Fruit fly (Drosophila melanogaster) whole organism, embryonic: ENCODE results near the gene sip3.

ENCODE experiments used
- Atf6 ChIP-seq: fragments of 200-800 bp; sonication (Bioruptor generic); IDR thresholded peaks from 2 replicates; pipeline ENCODE4 v1.3.6; 2022; ENCODE audit warnings: missing biosample characterization, missing genetic modification characterization
- CG11247 ChIP-seq: fragments of 200-800 bp; sonication (Bioruptor generic); IDR thresholded peaks from 2 replicates; pipeline ENCODE4 v1.3.6; 2022; ENCODE audit warnings: missing biosample characterization, missing genetic modification characterization
- CG11696 ChIP-seq: fragments of 200-800 bp; sonication (Bioruptor generic); IDR thresholded peaks from 2 replicates; pipeline ENCODE4 v1.3.6; 2022; ENCODE audit warnings: missing biosample characterization, missing genetic modification characterization
- CG12769 ChIP-seq: fragments of 200-800 bp; sonication (Bioruptor generic); optimal IDR thresholded peaks from 2 replicates; lab custom pipeline; 2019; ENCODE audit warnings: missing biosample characterization, mild to moderate bottlenecking, missing genetic modification characterization, moderate library complexity
- CG13287 ChIP-seq: fragments of 200-800 bp; sonication (Bioruptor generic); IDR thresholded peaks from 2 replicates; pipeline ENCODE4 v1.3.6; 2022; ENCODE audit warnings: missing biosample characterization, missing genetic modification characterization; ENCODE audit not compliant: partially characterized antibody
- CG17328 ChIP-seq: fragments of 200-800 bp; sonication (Bioruptor generic); IDR thresholded peaks from 2 replicates; pipeline ENCODE4 v1.3.6; 2022; ENCODE audit warnings: missing biosample characterization, missing genetic modification characterization
- CG17385 ChIP-seq: fragments of 200-800 bp; sonication (Bioruptor generic); optimal IDR thresholded peaks from 3 replicates; lab custom pipeline; 2018; ENCODE audit warnings: missing biosample characterization, mild to moderate bottlenecking, missing genetic modification characterization
- CG17912 ChIP-seq: fragments of 200-800 bp; sonication (Bioruptor generic); optimal IDR thresholded peaks from 2 replicates; lab custom pipeline; 2018; ENCODE audit warnings: missing biosample characterization, mild to moderate bottlenecking, missing genetic modification characterization
- CG2199 ChIP-seq: fragments of 200-800 bp; sonication (Bioruptor generic); IDR thresholded peaks from 3 replicates; pipeline ENCODE4 v1.3.6; 2022; ENCODE audit warnings: missing biosample characterization, missing genetic modification characterization
- CG30403 ChIP-seq: fragments of 200-800 bp; sonication (Bioruptor generic); optimal IDR thresholded peaks from 3 replicates; lab custom pipeline; 2016; ENCODE audit warnings: missing biosample characterization, missing genetic modification characterization
- CG3163 ChIP-seq: fragments of 200-800 bp; sonication (Bioruptor generic); optimal IDR thresholded peaks from 3 replicates; lab custom pipeline; 2016; ENCODE audit warnings: missing biosample characterization, missing genetic modification characterization
- CG34224 ChIP-seq: fragments of 200-800 bp; sonication (Bioruptor generic); IDR thresholded peaks from 3 replicates; pipeline ENCODE4 v1.3.6; 2022; ENCODE audit warnings: missing biosample characterization, missing genetic modification characterization; ENCODE audit not compliant: partially characterized antibody
- CG3838 ChIP-seq: fragments of 200-800 bp; sonication (Bioruptor generic); optimal IDR thresholded peaks from 3 replicates; lab custom pipeline; 2016; ENCODE audit warnings: missing biosample characterization, missing genetic modification characterization
- CG4360 ChIP-seq: fragments of 200-800 bp; sonication (Bioruptor generic); IDR thresholded peaks from 2 replicates; pipeline ENCODE4 v1.3.6; 2022; ENCODE audit warnings: missing biosample characterization, missing genetic modification characterization
- CG8290 ChIP-seq, 3 experiments: fragments of 200-800 bp; sonication (Bioruptor generic); optimal IDR thresholded peaks; 2 replicates each; lab custom pipeline; 2016 to 2019; ENCODE audit warnings: missing biosample characterization in 3 of 3, missing genetic modification characterization in 3 of 3, mild to moderate bottlenecking in 2 of 3, moderate library complexity in 1 of 3
- Dbx ChIP-seq: fragments of 200-800 bp; sonication (Bioruptor generic); IDR thresholded peaks from 3 replicates; pipeline ENCODE4 v1.3.6; 2022; ENCODE audit warnings: missing biosample characterization, missing genetic modification characterization
- Dip3 ChIP-seq: fragments of 200-800 bp; sonication (Bioruptor generic); optimal IDR thresholded peaks from 3 replicates; lab custom pipeline; 2016; ENCODE audit warnings: missing biosample characterization, missing genetic modification characterization
- Dll ChIP-seq: fragments of 200-800 bp; sonication (Bioruptor generic); IDR thresholded peaks from 4 replicates; pipeline ENCODE4 v1.3.6; 2022; ENCODE audit warnings: missing biosample characterization, missing genetic modification characterization; ENCODE audit not compliant: partially characterized antibody
- Jarid2 ChIP-seq: fragments of 200-800 bp; sonication (Bioruptor generic); optimal IDR thresholded peaks from 3 replicates; lab custom pipeline; 2017; ENCODE audit warnings: mild to moderate bottlenecking, missing biosample characterization, missing genetic modification reagents, missing genetic modification characterization
- Med ChIP-seq: fragments of 200-800 bp; sonication (Bioruptor generic); peaks from one replicate; lab custom pipeline; 2016; ENCODE audit warnings: missing biosample characterization, missing genetic modification characterization, mild to moderate bottlenecking, inconsistent platforms, moderate library complexity
- Nf-YA ChIP-seq: fragments of 200-800 bp; sonication (Bioruptor generic); IDR thresholded peaks from 2 replicates; pipeline ENCODE4 v1.3.6; 2022; ENCODE audit warnings: missing biosample characterization, missing genetic modification characterization
- Oaz ChIP-seq: fragments of 200-800 bp; sonication (Bioruptor generic); IDR thresholded peaks from 2 replicates; pipeline ENCODE4 v1.3.6; 2022; ENCODE audit warnings: missing biosample characterization, missing genetic modification characterization
- Scr ChIP-seq: fragments of 200-800 bp; sonication (Bioruptor generic); IDR thresholded peaks from 2 replicates; pipeline ENCODE4 v1.3.6; 2022; ENCODE audit warnings: missing biosample characterization, missing genetic modification characterization; ENCODE audit not compliant: partially characterized antibody
- Stat92E ChIP-seq, 3 experiments: fragments of >200 bp in 2 of 3; fragments of 200-800 bp in 1 of 3; sonication (Bioruptor generic) in 1 of 3; optimal IDR thresholded peaks; 2 replicates each; lab custom pipeline; 2017 to 2019; ENCODE audit warnings: missing biosample characterization in 3 of 3, missing genetic modification characterization in 3 of 3, mild to moderate bottlenecking in 1 of 3, moderate library complexity in 1 of 3
- Xbp1 ChIP-seq: fragments of 200-800 bp; sonication (Bioruptor generic); optimal IDR thresholded peaks from 3 replicates; lab custom pipeline; 2016; ENCODE audit warnings: missing biosample characterization, mild to moderate bottlenecking, missing genetic modification characterization
- bab2 ChIP-seq: fragments of 200-800 bp; sonication (Bioruptor generic); optimal IDR thresholded peaks from 2 replicates; lab custom pipeline; 2016; ENCODE audit warnings: missing biosample characterization, missing genetic modification characterization
- bbx ChIP-seq: fragments of 200-800 bp; sonication (Bioruptor generic); IDR thresholded peaks from 2 replicates; pipeline ENCODE4 v1.3.6; 2022; ENCODE audit warnings: missing biosample characterization, missing genetic modification characterization; ENCODE audit not compliant: partially characterized antibody
- caup ChIP-seq: fragments of 200-800 bp; sonication (Bioruptor generic); optimal IDR thresholded peaks from 3 replicates; lab custom pipeline; 2017; ENCODE audit warnings: missing biosample characterization, mild to moderate bottlenecking, missing genetic modification characterization, moderate library complexity; ENCODE audit not compliant: severe bottlenecking
- chm ChIP-seq: fragments of 200-800 bp; sonication (Bioruptor generic); IDR thresholded peaks from 2 replicates; pipeline ENCODE4 v1.3.6; 2022; ENCODE audit warnings: missing biosample characterization, missing genetic modification characterization
- dpn ChIP-seq, 2 experiments: fragments of 200-800 bp; sonication (Bioruptor generic); optimal IDR thresholded peaks; 3 replicates each; lab custom pipeline; 2016; ENCODE audit warnings: missing biosample characterization in 2 of 2, missing genetic modification characterization in 2 of 2
- dysf ChIP-seq: fragments of 200-800 bp; sonication (Bioruptor generic); IDR thresholded peaks from 3 replicates; pipeline ENCODE4 v1.3.6; 2022; ENCODE audit warnings: missing biosample characterization, missing genetic modification characterization
- gem ChIP-seq: fragments of 200-800 bp; sonication (Bioruptor generic); optimal IDR thresholded peaks from 2 replicates; lab custom pipeline; 2019; ENCODE audit warnings: missing biosample characterization, mild to moderate bottlenecking, missing genetic modification characterization, moderate library complexity
- h ChIP-seq: fragments of >200 bp; optimal IDR thresholded peaks from 2 replicates; lab custom pipeline; 2017
- hkb ChIP-seq, 2 experiments: fragments of 200-800 bp in 1 of 2; fragments of >200 bp in 1 of 2; sonication (Bioruptor generic) in 1 of 2; IDR thresholded peaks in 1 of 2; optimal IDR thresholded peaks in 1 of 2; 2 replicates each; pipeline versions ENCODE4 v1.3.6 to Lab custom; 2017 to 2022; ENCODE audit warnings: missing biosample characterization in 1 of 2, missing genetic modification characterization in 1 of 2
- ind ChIP-seq: fragments of 200-800 bp; sonication (Bioruptor generic); optimal IDR thresholded peaks from 3 replicates; lab custom pipeline; 2016; ENCODE audit warnings: missing biosample characterization, missing genetic modification characterization
- lab ChIP-seq: fragments of 200-800 bp; sonication (Bioruptor generic); optimal IDR thresholded peaks from 3 replicates; lab custom pipeline; 2017; ENCODE audit warnings: missing biosample characterization, missing genetic modification characterization, mild to moderate bottlenecking, moderate library complexity, missing genetic modification reagents
- mirr ChIP-seq: fragments of 200-800 bp; sonication (Bioruptor generic); optimal IDR thresholded peaks from 3 replicates; lab custom pipeline; 2018; ENCODE audit warnings: missing biosample characterization, mild to moderate bottlenecking, missing genetic modification characterization
- pfk ChIP-seq: fragments of 200-800 bp; sonication (Bioruptor generic); optimal IDR thresholded peaks from 2 replicates; lab custom pipeline; 2018; ENCODE audit warnings: missing biosample characterization, mild to moderate bottlenecking, missing genetic modification characterization, moderate library complexity
- row ChIP-seq: fragments of 200-800 bp; sonication (Bioruptor generic); IDR thresholded peaks from 3 replicates; pipeline ENCODE4 v1.3.6; 2022; ENCODE audit warnings: missing biosample characterization, missing genetic modification characterization
- sens ChIP-seq: fragments of 200-800 bp; sonication (Bioruptor generic); peaks from one replicate; lab custom pipeline; 2016; ENCODE audit warnings: missing biosample characterization, missing genetic modification characterization
- slp2 ChIP-seq: fragments of 200-800 bp; sonication (Bioruptor generic); optimal IDR thresholded peaks from 2 replicates; lab custom pipeline; 2016; ENCODE audit warnings: missing biosample characterization, missing genetic modification characterization
- sna ChIP-seq: fragments of 200-800 bp; sonication (Bioruptor generic); IDR thresholded peaks from 2 replicates; pipeline ENCODE4 v1.3.6; 2022; ENCODE audit warnings: missing biosample characterization, missing genetic modification characterization; ENCODE audit not compliant: partially characterized antibody
- sr ChIP-seq: fragments of 200-800 bp; sonication (Bioruptor generic); IDR thresholded peaks from 3 replicates; pipeline ENCODE4 v1.3.6; 2022; ENCODE audit warnings: missing biosample characterization, missing genetic modification characterization
- tll ChIP-seq, 2 experiments: fragments of 200-800 bp in 1 of 2; fragments of >200 bp in 1 of 2; sonication (Bioruptor generic) in 1 of 2; optimal IDR thresholded peaks; 2 replicates each; lab custom pipeline; 2017 to 2019; ENCODE audit warnings: missing biosample characterization in 2 of 2, missing genetic modification characterization in 2 of 2, mild to moderate bottlenecking in 1 of 2, moderate library complexity in 1 of 2
- tna ChIP-seq: fragments of 200-800 bp; sonication (Bioruptor generic); IDR thresholded peaks from 2 replicates; pipeline ENCODE4 v1.3.6; 2022; ENCODE audit warnings: missing biosample characterization, missing genetic modification characterization; ENCODE audit not compliant: partially characterized antibody
- trh ChIP-seq: fragments of 200-800 bp; sonication (Bioruptor generic); optimal IDR thresholded peaks from 2 replicates; lab custom pipeline; 2016; ENCODE audit warnings: missing biosample characterization, missing genetic modification characterization
- yki ChIP-seq: fragments of >200 bp; optimal IDR thresholded peaks from 3 replicates; lab custom pipeline; 2018

The sip3 gene

dm6 chr3R:31724580-31725320, 47.3 kb upstream of the sip3 start (continued):
- TF ChIP-seq Oaz (GFP tag; lab: Robert Waterston, UW) (no peak), pfk (GFP tag; lab: Kevin White, UChicago) (peak; percentile 13), mirr (GFP tag; lab: Kevin White, UChicago) (peak; percentile 5), CG3838 (GFP tag; lab: Kevin White, UChicago) (no peak), Dip3 (GFP tag; lab: Kevin White, UChicago) (peak; percentile 21), sna (GFP tag; lab: Robert Waterston, UW) (peak; percentile 65), dysf (GFP tag; lab: Robert Waterston, UW) (0 out of 3 replicates have a peak, but pooled peaks have one; percentile 23), CG17328 (GFP tag; lab: Robert Waterston, UW) (0 out of 2 replicates have a peak, but pooled peaks have one; percentile 4), CG11696 (GFP tag; lab: Robert Waterston, UW) (peak; percentile 80), Xbp1 (GFP tag; lab: Kevin White, UChicago) (no peak), Dll (0 out of 4 replicates have a peak, but pooled peaks have one; percentile 17), CG13287 (GFP tag; lab: Robert Waterston, UW) (peak; percentile 42), sens (GFP tag; lab: Kevin White, UChicago) (peak; percentile 32), dpn (GFP tag; optimal IDR thresholded peaks at IDR 0.05; lab: Kevin White, UChicago) (peak in 1 of 2 experiments; percentile 8), trh (GFP tag; lab: Kevin White, UChicago) (no peak), CG34224 (GFP tag; lab: Robert Waterston, UW) (peak; percentile 37; the same call in 1 of the 3 replicates), CG30403 (GFP tag; lab: Kevin White, UChicago) (no peak), Atf6 (GFP tag; lab: Robert Waterston, UW) (0 out of 2 replicates have a peak, but pooled peaks have one; percentile 11), sr (peak; percentile 47; the same call in 1 of the 3 replicates), bab2 (GFP tag; lab: Kevin White, UChicago) (no peak), CG3163 (peak; percentile 59), Scr (0 out of 2 replicates have a peak, but pooled peaks have one; percentile 36), tna (GFP tag; lab: Robert Waterston, UW) (0 out of 2 replicates have a peak, but pooled peaks have one; percentile 11), CG8290 (GFP tag; optimal IDR thresholded peaks at IDR 0.05; lab: Kevin White, UChicago) (no peak), CG8290 (tag; optimal IDR thresholded peaks at IDR 0.05; lab: Kevin White, UChicago) (no peak), CG2199 (GFP tag; lab: Robert Waterston, UW) (peak; percentile 45; the same call in 2 of the 3 replicates), CG4360 (peak; percentile 95), Med (GFP tag; lab: Kevin White, UChicago) (peak; percentile 80), Stat92E (GFP tag; optimal IDR thresholded peaks at IDR 0.05; lab: Kevin White, UChicago) (peak in 1 of 3 experiments; percentile 29), tll (GFP tag; optimal IDR thresholded peaks at IDR 0.05; lab: Kevin White, UChicago) (peak in 1 of 2 experiments; percentile 11), CG17912 (GFP tag; lab: Kevin White, UChicago) (no peak), Jarid2 (GFP tag; lab: Kevin White, UChicago) (peak; percentile 74), lab (GFP tag; lab: Kevin White, UChicago) (peak; percentile 24), CG11247 (GFP tag; lab: Robert Waterston, UW) (no peak), CG17385 (peak; percentile 90), hkb (optimal IDR thresholded peaks at IDR 0.05; lab: Kevin White, UChicago) (no peak), hkb (GFP tag; IDR thresholded peaks at IDR 0.05; lab: Robert Waterston, UW) (peak; percentile 60; the same call in 1 of the 2 replicates), Nf-YA (GFP tag; lab: Robert Waterston, UW) (0 out of 2 replicates have a peak, but pooled peaks have one; percentile 9), CG12769 (peak; percentile 59), Dbx (GFP tag; lab: Robert Waterston, UW) (peak; percentile 29; the same call in 1 of the 3 replicates), yki (lab: Kevin White, UChicago) (peak; percentile 46), bbx (0 out of 2 replicates have a peak, but pooled peaks have one; percentile 9), h (lab: Kevin White, UChicago) (no peak), gem (tag; lab: Kevin White, UChicago) (peak; percentile 39), row (GFP tag; lab: Robert Waterston, UW) (0 out of 3 replicates have a peak, but pooled peaks have one; percentile 6), slp2 (no peak), ind (GFP tag; lab: Kevin White, UChicago) (no peak), caup (GFP tag; lab: Kevin White, UChicago) (peak; percentile 9), chm (GFP tag; lab: Robert Waterston, UW) (peak; percentile 69)
